Fruit fly (Drosophila melanogaster) Kc167 (cell line): ENCODE results near the gene Saf-B.

Experiments used
- Sin3A ChIP-seq: fragments of >200 bp; optimal IDR thresholded peaks from 2 replicates; lab custom pipeline; 2018; ENCODE audit warnings: missing external identifiers
- h ChIP-seq: fragments of >200 bp; optimal IDR thresholded peaks from 3 replicates; lab custom pipeline; 2018; ENCODE audit warnings: missing external identifiers
- insv ChIP-seq: fragments of >200 bp; optimal IDR thresholded peaks from 3 replicates; lab custom pipeline; 2018; ENCODE audit warnings: missing external identifiers
- ttk ChIP-seq: sonication (Bioruptor generic); optimal IDR thresholded peaks from 2 replicates; lab custom pipeline; 2017; ENCODE audit warnings: missing external identifiers

- no peak for TF ChIP-seq insv (lab: Kevin White, UChicago)
- no peak for TF ChIP-seq ttk (lab: Kevin White, UChicago)
- TF ChIP-seq h (lab: Kevin White, UChicago), result no peak
- no peak for TF ChIP-seq Sin3A (lab: Kevin White, UChicago)
These were observed 6.2 kb upstream of the Saf-B start for dm6 chr3R:24810844-24811625.
